Worm (Caenorhabditis elegans): ENCODE measurements around the gene gldi-3.

gldi-3 gene

ce11 chrII:9236283-9236682 is 43.6 kb downstream of the gldi-3 start, which contains the start of gene T26C5.3:
Gene T26C5.3 (plus strand): TSS chrII:9236583.
- TF ChIP-seq pes-1 (GFP tag; IDR thresholded peaks at IDR 0.05) (no peak), hmbx-1 (tag; optimal IDR thresholded peaks at IDR 0.05) (no peak), tbx-11 (GFP tag; IDR thresholded peaks at IDR 0.05) (no peak), sea-1 (GFP tag; conservative IDR thresholded peaks at IDR 0.05) (no peak), aly-1 (tag; optimal IDR thresholded peaks at IDR 0.05) (no peak), ama-1 (optimal IDR thresholded peaks at IDR 0.05) (no peak), ceh-36 (tag; optimal IDR thresholded peaks at IDR 0.05) (no peak), tra-4 (tag; optimal IDR thresholded peaks at IDR 0.05) (no peak), ets-7 (tag; optimal IDR thresholded peaks at IDR 0.05) (no peak), F13C5.2 (tag; optimal IDR thresholded peaks at IDR 0.05) (no peak), tbx-37 (GFP tag; conservative IDR thresholded peaks at IDR 0.05) (no peak), flt-1 (GFP tag; IDR thresholded peaks at IDR 0.05) (no peak), ceh-13 (GFP tag; optimal IDR thresholded peaks at IDR 0.05) (no peak)

ce11 chrII:9233813-9234212 is 46.1 kb downstream of the gldi-3 start:
- TF ChIP-seq aly-1 (tag; optimal IDR thresholded peaks at IDR 0.05) (no peak), ceh-36 (tag; optimal IDR thresholded peaks at IDR 0.05) (no peak), B0310.2 (tag; optimal IDR thresholded peaks at IDR 0.05) (no peak), tbx-11 (GFP tag; IDR thresholded peaks at IDR 0.05) (no peak), flt-1 (GFP tag; IDR thresholded peaks at IDR 0.05) (no peak), ama-1 (optimal IDR thresholded peaks at IDR 0.05) (no peak), hmbx-1 (tag; optimal IDR thresholded peaks at IDR 0.05) (no peak), scrt-1 (GFP tag; IDR thresholded peaks at IDR 0.05) (no peak)

DNA sequence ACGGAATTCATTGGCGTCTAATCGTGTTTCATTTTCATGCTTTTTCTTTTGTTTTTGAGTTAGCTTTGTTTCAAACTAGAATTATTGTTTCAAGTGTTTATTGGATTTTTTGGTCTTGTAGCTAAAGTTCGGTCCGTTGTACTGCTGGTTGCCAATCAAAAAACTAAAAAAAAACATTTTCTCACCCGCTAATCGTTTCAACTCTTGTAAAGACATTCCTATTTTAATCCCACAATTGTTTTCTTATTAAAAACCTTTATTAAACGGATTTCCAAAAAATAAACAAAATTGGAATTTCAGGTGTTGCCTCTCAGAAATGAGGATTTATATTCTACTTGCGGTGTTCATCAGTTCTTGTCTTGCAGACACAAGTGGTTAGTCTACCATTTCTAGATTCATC is 47.0 kb downstream of the gldi-3 start, which contains the start of gene T26C5.2:
Gene T26C5.2, plus strand, starts transcription at position 301 of the 400 bp plus-strand sequence.
- TF ChIP-seq hmbx-1 (tag; optimal IDR thresholded peaks at IDR 0.05) (no peak), tbx-37 (GFP tag; conservative IDR thresholded peaks at IDR 0.05) (no peak)

ce11 chrII:9232493-9232892 is 47.4 kb downstream of the gldi-3 start:
- TF ChIP-seq flt-1 (GFP tag; IDR thresholded peaks at IDR 0.05) = no peak
- TF ChIP-seq F13C5.2 (tag; optimal IDR thresholded peaks at IDR 0.05) = no peak
- no peak for TF ChIP-seq ceh-36 (tag; optimal IDR thresholded peaks at IDR 0.05)
- no peak for TF ChIP-seq hmbx-1 (tag; optimal IDR thresholded peaks at IDR 0.05)
- TF ChIP-seq ceh-13 (GFP tag; optimal IDR thresholded peaks at IDR 0.05) = no peak
- no peak for TF ChIP-seq hmg-4 (GFP tag; optimal IDR thresholded peaks at IDR 0.05)

DNA sequence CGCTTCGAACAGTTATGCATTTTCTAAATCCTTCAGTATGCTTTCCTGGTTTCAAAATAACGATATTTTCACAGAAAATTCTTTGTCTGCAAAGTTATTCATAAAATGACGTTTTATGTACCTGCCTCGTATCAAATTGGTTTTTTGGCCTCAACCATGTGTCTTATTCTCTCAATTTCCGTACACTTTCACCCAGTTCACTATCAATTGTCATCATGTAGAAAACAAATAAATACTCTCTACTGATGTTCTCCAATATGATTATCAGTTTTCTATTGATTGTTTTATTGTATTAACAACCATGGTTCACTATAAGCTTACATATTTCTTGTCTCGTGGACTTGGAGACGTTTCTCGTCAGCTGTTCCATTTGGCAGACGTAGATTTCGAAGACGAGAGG is 48.7 kb downstream of the gldi-3 start, which contains the start of gene gst-13:
Gene gst-13, plus strand, starts transcription at position 218 of the 400 bp plus-strand sequence.
- TF ChIP-seq tbx-37 (GFP tag; conservative IDR thresholded peaks at IDR 0.05) (no peak), F13C5.2 (tag; optimal IDR thresholded peaks at IDR 0.05) (no peak), flt-1 (GFP tag; IDR thresholded peaks at IDR 0.05) (no peak), ets-7 (tag; optimal IDR thresholded peaks at IDR 0.05) (no peak), hmg-4 (GFP tag; optimal IDR thresholded peaks at IDR 0.05) (no peak), tra-4 (tag; optimal IDR thresholded peaks at IDR 0.05) (no peak), scrt-1 (GFP tag; IDR thresholded peaks at IDR 0.05) (no peak), ceh-36 (tag; optimal IDR thresholded peaks at IDR 0.05) (no peak), aly-1 (tag; optimal IDR thresholded peaks at IDR 0.05) (no peak), hmbx-1 (tag; optimal IDR thresholded peaks at IDR 0.05) (no peak), pes-1 (GFP tag; IDR thresholded peaks at IDR 0.05) (no peak), hnd-1 (tag; optimal IDR thresholded peaks at IDR 0.05) (no peak), ama-1 (optimal IDR thresholded peaks at IDR 0.05) (no peak), tbx-11 (GFP tag; IDR thresholded peaks at IDR 0.05) (no peak), ceh-13 (GFP tag; optimal IDR thresholded peaks at IDR 0.05) (no peak), sea-1 (GFP tag; conservative IDR thresholded peaks at IDR 0.05) (no peak), B0310.2 (tag; optimal IDR thresholded peaks at IDR 0.05) (no peak)

DNA sequence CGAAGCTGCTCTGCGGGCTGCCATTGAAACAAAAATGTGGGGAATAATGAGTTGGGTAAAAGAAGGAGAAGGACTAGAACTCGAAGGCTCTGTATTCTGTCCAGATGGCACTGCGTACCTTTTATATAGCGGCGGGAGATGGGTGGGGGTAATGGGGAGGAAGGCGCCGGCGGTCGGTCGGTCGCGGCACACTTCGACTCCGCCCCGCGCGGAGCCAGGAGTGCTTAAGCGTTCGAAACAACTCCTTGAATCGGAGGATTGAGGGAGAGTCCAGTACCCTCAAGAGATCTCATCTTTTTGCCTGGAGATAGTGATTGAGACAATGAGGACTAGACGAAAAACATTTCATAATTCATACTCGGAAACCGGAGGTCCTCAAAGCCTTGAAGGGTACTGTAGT is 52.8 kb downstream of the gldi-3 start, which contains the start of gene abu-14:
Gene abu-14, minus strand, starts transcription at position 81 of the 400 bp plus-strand sequence.
- TF ChIP-seq scrt-1 (GFP tag; IDR thresholded peaks at IDR 0.05) (peak; percentile 19; the same call in 1 of the 2 replicates), hmbx-1 (tag; optimal IDR thresholded peaks at IDR 0.05) (no peak)

Measured in whole organism, early embryonic.